Fruit fly (Drosophila melanogaster) whole organism, prepupa: Measurements from ENCODE around the gene CG13901.
A peak's percentile ranks its signal among the peaks of the same experiment; 100 is the strongest.

Source experiments
- Blimp-1 ChIP-seq: fragments of 200-800 bp; sonication (Bioruptor generic); optimal IDR thresholded peaks from 3 replicates; lab custom pipeline; 2017; ENCODE audit warnings: missing biosample characterization, missing genetic modification characterization, mild to moderate bottlenecking, moderate library complexity, missing genetic modification reagents
- CG10631 ChIP-seq: fragments of 200-800 bp; sonication (Bioruptor generic); optimal IDR thresholded peaks from 2 replicates; lab custom pipeline; 2016; ENCODE audit warnings: missing biosample characterization, missing genetic modification characterization
- CG10669 ChIP-seq: fragments of 200-800 bp; sonication (Bioruptor generic); optimal IDR thresholded peaks from 3 replicates; lab custom pipeline; 2018; ENCODE audit warnings: missing biosample characterization, mild to moderate bottlenecking, missing genetic modification characterization, moderate library complexity
- CG11294 ChIP-seq: fragments of 200-800 bp; sonication (Bioruptor generic); IDR thresholded peaks from 2 replicates; pipeline ENCODE4 v1.3.6; 2022; ENCODE audit warnings: missing biosample characterization, missing genetic modification characterization
- CG11762 ChIP-seq: fragments of 200-800 bp; sonication (Bioruptor generic); optimal IDR thresholded peaks from 3 replicates; lab custom pipeline; 2016; ENCODE audit warnings: missing biosample characterization, missing genetic modification characterization; ENCODE audit not compliant: insufficient read depth
- CG11902 ChIP-seq: fragments of 200-800 bp; sonication (Bioruptor generic); optimal IDR thresholded peaks from 3 replicates; lab custom pipeline; 2016; ENCODE audit warnings: missing biosample characterization, missing genetic modification characterization
- CG15336 ChIP-seq: fragments of 200-800 bp; sonication (Bioruptor generic); IDR thresholded peaks from 2 replicates; pipeline ENCODE4 v1.3.6; 2022; ENCODE audit warnings: missing biosample characterization, missing genetic modification characterization
- CG1621 ChIP-seq: fragments of 200-800 bp; sonication (Bioruptor generic); optimal IDR thresholded peaks from 3 replicates; lab custom pipeline; 2018; ENCODE audit warnings: missing biosample characterization, mild to moderate bottlenecking, missing genetic modification characterization
- CG16779 ChIP-seq: fragments of 200-800 bp; sonication (Bioruptor generic); optimal IDR thresholded peaks from 3 replicates; lab custom pipeline; 2017; ENCODE audit warnings: missing biosample characterization, mild to moderate bottlenecking, missing genetic modification characterization
- CG3032 ChIP-seq: fragments of 200-800 bp; optimal IDR thresholded peaks from 2 replicates; lab custom pipeline; 2019; ENCODE audit warnings: missing biosample characterization, mild to moderate bottlenecking, missing genetic modification characterization, moderate library complexity
- CG31627 ChIP-seq: fragments of 200-800 bp; sonication (Bioruptor generic); optimal IDR thresholded peaks from 3 replicates; lab custom pipeline; 2016; ENCODE audit warnings: missing biosample characterization, missing genetic modification characterization
- CG32006 ChIP-seq: fragments of 200-800 bp; sonication (Bioruptor generic); optimal IDR thresholded peaks from 3 replicates; lab custom pipeline; 2017; ENCODE audit warnings: missing biosample characterization, mild to moderate bottlenecking, missing genetic modification characterization
- CG3919 ChIP-seq: fragments of 200-800 bp; sonication (Bioruptor generic); optimal IDR thresholded peaks from 3 replicates; lab custom pipeline; 2016; ENCODE audit warnings: missing biosample characterization, missing genetic modification characterization
- CG4318 ChIP-seq: fragments of 200-800 bp; sonication (Bioruptor generic); optimal IDR thresholded peaks from 3 replicates; lab custom pipeline; 2017; ENCODE audit warnings: missing biosample characterization, mild to moderate bottlenecking, missing genetic modification characterization
- CG6276 ChIP-seq: fragments of 200-800 bp; sonication (Bioruptor generic); optimal IDR thresholded peaks from 2 replicates; lab custom pipeline; 2017; ENCODE audit warnings: missing biosample characterization, mild to moderate bottlenecking, missing genetic modification characterization
- CG6792 ChIP-seq: fragments of 200-800 bp; sonication (Bioruptor generic); optimal IDR thresholded peaks from 3 replicates; lab custom pipeline; 2016; ENCODE audit warnings: missing biosample characterization, missing genetic modification characterization
- CG6808 ChIP-seq: fragments of 200-800 bp; sonication (Bioruptor generic); optimal IDR thresholded peaks from 3 replicates; lab custom pipeline; 2017; ENCODE audit warnings: missing biosample characterization, missing genetic modification characterization, mild to moderate bottlenecking, moderate library complexity, missing genetic modification reagents
- CG6854 ChIP-seq: fragments of 200-800 bp; sonication (Bioruptor generic); optimal IDR thresholded peaks from 2 replicates; lab custom pipeline; 2017; ENCODE audit warnings: missing biosample characterization, mild to moderate bottlenecking, missing genetic modification characterization
- CG7368 ChIP-seq: fragments of 200-800 bp; sonication (Bioruptor generic); optimal IDR thresholded peaks from 3 replicates; lab custom pipeline; 2016; ENCODE audit warnings: missing biosample characterization, missing genetic modification characterization
- CG8119 ChIP-seq: fragments of 200-800 bp; sonication (Bioruptor generic); IDR thresholded peaks from 3 replicates; pipeline ENCODE4 v1.3.6; 2022; ENCODE audit warnings: missing biosample characterization, missing genetic modification characterization
- CG9139 ChIP-seq: fragments of 200-800 bp; sonication (Bioruptor generic); optimal IDR thresholded peaks from 3 replicates; lab custom pipeline; 2017; ENCODE audit warnings: missing biosample characterization, mild to moderate bottlenecking, missing genetic modification characterization
- Eip75B ChIP-seq: fragments of 200-800 bp; sonication (Bioruptor generic); optimal IDR thresholded peaks from 3 replicates; lab custom pipeline; 2016; ENCODE audit warnings: missing biosample characterization, missing genetic modification characterization
- Eip93F ChIP-seq: fragments of 200-800 bp; sonication (Bioruptor generic); optimal IDR thresholded peaks from 2 replicates; lab custom pipeline; 2016; ENCODE audit warnings: missing biosample characterization, mild to moderate bottlenecking, missing genetic modification characterization
- Ets21C ChIP-seq: fragments of 200-800 bp; sonication (Bioruptor generic); optimal IDR thresholded peaks from 3 replicates; lab custom pipeline; 2016; ENCODE audit warnings: missing biosample characterization, missing genetic modification characterization
- Ets96B ChIP-seq: fragments of 200-800 bp; optimal IDR thresholded peaks from 2 replicates; lab custom pipeline; 2019; ENCODE audit warnings: missing biosample characterization, mild to moderate bottlenecking, missing genetic modification characterization, moderate library complexity
- Gug ChIP-seq: fragments of 200-800 bp; sonication (Bioruptor generic); IDR thresholded peaks from 2 replicates; pipeline ENCODE4 v1.3.6; 2022; ENCODE audit warnings: missing biosample characterization, missing genetic modification characterization
- Hr38 ChIP-seq: sonication (Bioruptor generic); optimal IDR thresholded peaks from 2 replicates; lab custom pipeline; 2016; ENCODE audit warnings: missing biosample characterization, missing genetic modification characterization
- Hr4 ChIP-seq: fragments of 200-800 bp; sonication (Bioruptor generic); optimal IDR thresholded peaks from 3 replicates; lab custom pipeline; 2016; ENCODE audit warnings: missing biosample characterization, missing genetic modification characterization
- Lpt ChIP-seq: fragments of 200-800 bp; sonication (Bioruptor generic); optimal IDR thresholded peaks from 3 replicates; lab custom pipeline; 2016; ENCODE audit warnings: missing biosample characterization, missing genetic modification characterization
- OdsH ChIP-seq: fragments of 200-800 bp; sonication (Bioruptor generic); optimal IDR thresholded peaks from 3 replicates; lab custom pipeline; 2016; ENCODE audit warnings: missing biosample characterization, missing genetic modification characterization
- Smox ChIP-seq: fragments of 200-800 bp; sonication (Bioruptor generic); optimal IDR thresholded peaks from 3 replicates; lab custom pipeline; 2016; ENCODE audit warnings: missing biosample characterization, missing genetic modification characterization
- Sox102F ChIP-seq: fragments of 200-800 bp; sonication (Bioruptor generic); optimal IDR thresholded peaks from 2 replicates; lab custom pipeline; 2016; ENCODE audit warnings: missing biosample characterization, mild to moderate bottlenecking, missing genetic modification characterization
- Sox14 ChIP-seq: fragments of 200-800 bp; sonication (Bioruptor generic); optimal IDR thresholded peaks from 3 replicates; lab custom pipeline; 2016; ENCODE audit warnings: missing biosample characterization, missing genetic modification characterization
- Sox15 ChIP-seq: fragments of 200-800 bp; sonication (Bioruptor generic); optimal IDR thresholded peaks from 3 replicates; lab custom pipeline; 2016; ENCODE audit warnings: missing biosample characterization, missing genetic modification characterization
- achi ChIP-seq: fragments of 200-800 bp; sonication (Bioruptor generic); optimal IDR thresholded peaks from 3 replicates; lab custom pipeline; 2016; ENCODE audit warnings: missing biosample characterization, missing genetic modification characterization
- acj6 ChIP-seq: fragments of 200-800 bp; sonication (Bioruptor generic); optimal IDR thresholded peaks from 3 replicates; lab custom pipeline; 2016; ENCODE audit warnings: missing biosample characterization, missing genetic modification characterization
- cyc ChIP-seq: fragments of 200-800 bp; sonication (Bioruptor generic); optimal IDR thresholded peaks from 3 replicates; lab custom pipeline; 2016; ENCODE audit warnings: missing biosample characterization, missing genetic modification characterization
- dac ChIP-seq: fragments of 200-800 bp; sonication (Bioruptor generic); optimal IDR thresholded peaks from 2 replicates; lab custom pipeline; 2017; ENCODE audit warnings: missing biosample characterization, mild to moderate bottlenecking, missing genetic modification characterization
- dsx ChIP-seq: fragments of 200-800 bp; optimal IDR thresholded peaks from 3 replicates; lab custom pipeline; 2019; ENCODE audit warnings: missing biosample characterization, mild to moderate bottlenecking, missing genetic modification characterization, moderate library complexity; ENCODE audit not compliant: poor library complexity, severe bottlenecking
- eg ChIP-seq: fragments of 200-800 bp; sonication (Bioruptor generic); IDR thresholded peaks from 3 replicates; pipeline ENCODE4 v1.3.6; 2022; ENCODE audit warnings: missing biosample characterization, missing genetic modification characterization
- fd59A ChIP-seq: fragments of 200-800 bp; sonication (Bioruptor generic); optimal IDR thresholded peaks from 2 replicates; lab custom pipeline; 2017; ENCODE audit warnings: missing biosample characterization, mild to moderate bottlenecking, missing genetic modification characterization, missing genetic modification reagents
- fd85E ChIP-seq: fragments of 200-800 bp; sonication (Bioruptor generic); optimal IDR thresholded peaks from 3 replicates; lab custom pipeline; 2016; ENCODE audit warnings: missing biosample characterization, missing genetic modification characterization
- fkh ChIP-seq: fragments of 200-800 bp; sonication (Bioruptor generic); optimal IDR thresholded peaks from 3 replicates; lab custom pipeline; 2017; ENCODE audit warnings: missing biosample characterization, mild to moderate bottlenecking, missing genetic modification characterization, moderate library complexity
- lz ChIP-seq: fragments of 200-800 bp; sonication (Bioruptor generic); optimal IDR thresholded peaks from 3 replicates; lab custom pipeline; 2016; ENCODE audit warnings: missing biosample characterization, missing genetic modification characterization
- net ChIP-seq: fragments of 200-800 bp; sonication (Bioruptor generic); optimal IDR thresholded peaks from 3 replicates; lab custom pipeline; 2016; ENCODE audit warnings: missing biosample characterization, missing genetic modification characterization
- salr ChIP-seq, 2 experiments: fragments of 200-800 bp; sonication (Bioruptor generic); optimal IDR thresholded peaks; 3 replicates each; lab custom pipeline; 2016 to 2018; ENCODE audit warnings: missing biosample characterization in 2 of 2, missing genetic modification characterization in 2 of 2, mild to moderate bottlenecking in 1 of 2
- spab ChIP-seq: fragments of 200-800 bp; sonication (Bioruptor generic); optimal IDR thresholded peaks from 2 replicates; lab custom pipeline; 2017; ENCODE audit warnings: missing biosample characterization, mild to moderate bottlenecking, missing genetic modification characterization, missing genetic modification reagents
- ss ChIP-seq, 2 experiments: fragments of 200-800 bp; sonication (Bioruptor generic); optimal IDR thresholded peaks; 2 replicates in 1 of 2; 3 replicates in 1 of 2; lab custom pipeline; 2017 to 2018; ENCODE audit warnings: mild to moderate bottlenecking in 2 of 2, missing biosample characterization in 2 of 2, missing genetic modification characterization in 2 of 2, moderate library complexity in 1 of 2
- svp ChIP-seq: fragments of 200-800 bp; sonication (Bioruptor generic); peaks from one replicate; lab custom pipeline; 2016; ENCODE audit warnings: missing biosample characterization, missing genetic modification characterization
- topi ChIP-seq: fragments of 200-800 bp; sonication (Bioruptor generic); optimal IDR thresholded peaks from 3 replicates; lab custom pipeline; 2016; ENCODE audit warnings: missing biosample characterization, missing genetic modification characterization
- vri ChIP-seq: fragments of 200-800 bp; sonication (Bioruptor generic); optimal IDR thresholded peaks from 3 replicates; lab custom pipeline; 2016; ENCODE audit warnings: missing biosample characterization, mild to moderate bottlenecking, missing genetic modification characterization

The CG13901 gene

DNA sequence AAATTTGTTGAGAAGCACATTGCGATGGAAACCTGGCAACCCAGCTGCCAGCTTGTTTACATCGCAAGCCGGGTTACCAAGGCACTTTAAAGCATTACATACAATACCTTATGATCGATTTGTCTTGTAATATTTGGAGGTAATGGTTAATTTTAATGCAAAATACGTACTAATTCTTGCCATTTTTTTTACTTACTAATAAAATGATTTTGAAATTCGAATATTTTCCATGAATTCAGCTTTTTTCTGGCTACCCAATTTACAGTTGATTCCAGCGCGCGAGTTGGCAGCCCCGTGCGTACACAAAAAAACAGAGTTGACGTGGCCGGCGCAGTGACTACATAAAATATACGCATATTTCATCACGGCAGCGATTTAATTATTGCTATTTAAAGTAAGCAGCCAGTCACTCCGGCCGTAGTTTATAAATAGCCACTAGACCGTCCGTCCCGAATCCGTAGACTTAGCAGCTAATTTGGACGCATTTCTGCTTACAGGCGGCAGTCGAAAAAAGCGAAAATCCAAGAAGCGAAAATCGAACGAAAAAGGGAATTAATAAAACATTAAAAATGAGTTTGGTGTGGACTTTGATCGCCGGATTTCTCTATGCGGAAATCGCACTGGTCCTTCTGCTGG lies at the start of gene CG13901, which contains the start of gene CG13887:
Gene CG13901, minus strand, starts transcription at position 270 of the 636 bp plus-strand sequence.
Gene CG13887, plus strand, starts transcription at position 310 of the 636 bp plus-strand sequence.
- TF ChIP-seq CG31627 (GFP tag; lab: Kevin White, UChicago) = peak; percentile 95
- peak; percentile 67 for TF ChIP-seq fd59A (GFP tag; lab: Kevin White, UChicago)
- TF ChIP-seq spab (GFP tag; lab: Kevin White, UChicago) = no peak
- peak; percentile 83 for TF ChIP-seq CG6792 (GFP tag; lab: Kevin White, UChicago)
- TF ChIP-seq Lpt (GFP tag; lab: Kevin White, UChicago) = peak; percentile 86
- TF ChIP-seq Sox15 = peak; percentile 90
- peak; percentile 83 for TF ChIP-seq CG6854 (GFP tag; lab: Kevin White, UChicago)
- TF ChIP-seq svp (GFP tag; lab: Kevin White, UChicago) = no peak
- TF ChIP-seq Eip93F (GFP tag; lab: Kevin White, UChicago) = peak; percentile 79
- peak; percentile 90 for TF ChIP-seq CG3919 (GFP tag; lab: Kevin White, UChicago)
- TF ChIP-seq acj6 (GFP tag; lab: Kevin White, UChicago) = peak; percentile 92
- TF ChIP-seq Hr38 (GFP tag; lab: Kevin White, UChicago) = peak; percentile 31
- no peak for TF ChIP-seq CG4318 (GFP tag; lab: Kevin White, UChicago)
- TF ChIP-seq dsx (GFP tag; lab: Kevin White, UChicago) = peak; percentile 70
- peak; percentile 82 for TF ChIP-seq Gug (GFP tag; lab: Robert Waterston, UW)
- peak; percentile 76 for TF ChIP-seq CG11294 (GFP tag; lab: Robert Waterston, UW)
- peak; percentile 91 for TF ChIP-seq CG10631 (GFP tag; lab: Kevin White, UChicago)
- peak; percentile 33 for TF ChIP-seq CG6276 (GFP tag; lab: Kevin White, UChicago)
- TF ChIP-seq fd85E (GFP tag; lab: Kevin White, UChicago) = peak; percentile 25
- peak; percentile 89 for TF ChIP-seq eg (GFP tag; lab: Robert Waterston, UW)
- peak; percentile 90 for TF ChIP-seq vri
- peak; percentile 81 for TF ChIP-seq CG11762 (GFP tag; lab: Kevin White, UChicago)
- TF ChIP-seq dac (GFP tag; lab: Kevin White, UChicago) = peak; percentile 83
- peak; percentile 44 for TF ChIP-seq Blimp-1 (GFP tag; lab: Kevin White, UChicago)
- peak; percentile 35 for TF ChIP-seq CG9139
- peak; percentile 66 to 80 for TF ChIP-seq salr (GFP tag; optimal IDR thresholded peaks at IDR 0.05; lab: Kevin White, UChicago)
- TF ChIP-seq Ets96B (tag; lab: Kevin White, UChicago) = peak; percentile 84
- peak; percentile 82 for TF ChIP-seq CG10669 (GFP tag; lab: Kevin White, UChicago)
- TF ChIP-seq ss (GFP tag; optimal IDR thresholded peaks at IDR 0.05; lab: Kevin White, UChicago) = peak; percentile 38 to 71
- peak; percentile 89 for TF ChIP-seq topi (GFP tag; lab: Kevin White, UChicago)
- peak; percentile 94 for TF ChIP-seq Hr4 (GFP tag; lab: Kevin White, UChicago)
- peak; percentile 99 for TF ChIP-seq fkh (GFP tag; lab: Kevin White, UChicago)
- peak; percentile 91 for TF ChIP-seq Ets21C (GFP tag; lab: Kevin White, UChicago)
- peak; percentile 92 for TF ChIP-seq lz (GFP tag; lab: Kevin White, UChicago)
- TF ChIP-seq CG7368 = peak; percentile 83
- no peak for TF ChIP-seq Smox (GFP tag; lab: Kevin White, UChicago)
- TF ChIP-seq CG8119 (GFP tag; lab: Robert Waterston, UW) = peak; percentile 80
- TF ChIP-seq Eip75B (GFP tag; lab: Kevin White, UChicago) = peak; percentile 90
- TF ChIP-seq Sox14 (GFP tag; lab: Kevin White, UChicago) = peak; percentile 94
- TF ChIP-seq CG11902 = peak; percentile 84
- TF ChIP-seq OdsH (GFP tag; lab: Kevin White, UChicago) = peak; percentile 93
- peak; percentile 72 for TF ChIP-seq CG15336
- peak; percentile 93 for TF ChIP-seq cyc (GFP tag; lab: Kevin White, UChicago)
- TF ChIP-seq achi = peak; percentile 93
- peak; percentile 88 for TF ChIP-seq CG3032 (tag; lab: Kevin White, UChicago)
- TF ChIP-seq Sox102F (GFP tag; lab: Kevin White, UChicago) = no peak
- TF ChIP-seq CG16779 = no peak
- peak; percentile 89 for TF ChIP-seq CG32006 (GFP tag; lab: Kevin White, UChicago)
- peak; percentile 82 for TF ChIP-seq net (GFP tag; lab: Kevin White, UChicago)
- TF ChIP-seq CG6808 (GFP tag; lab: Kevin White, UChicago) = peak; percentile 85
- peak; percentile 76 for TF ChIP-seq CG1621 (tag; lab: Kevin White, UChicago)
